Fruit fly (Drosophila melanogaster): ENCODE data around the gene CheA86a.

Gene CheA86a

dm6 chr3R:11172460-11173168 is 27.6 kb upstream of the CheA86a start, which contains the start of gene Ugt35A1:
TSS of gene Ugt35A1 (minus strand) at chr3R:11172664.
- TF ChIP-seq svp (GFP tag) (peak; percentile 42), Hr39 (GFP tag; optimal IDR thresholded peaks at IDR 0.05) (no peak), vri (GFP tag; optimal IDR thresholded peaks at IDR 0.05) (peak; percentile 75), CG6854 (GFP tag; optimal IDR thresholded peaks at IDR 0.05) (no peak), fkh (GFP tag; optimal IDR thresholded peaks at IDR 0.05) (peak; percentile 48), Ets96B (tag; optimal IDR thresholded peaks at IDR 0.05) (no peak), CG8319 (GFP tag; optimal IDR thresholded peaks at IDR 0.05) (no peak), CG7368 (GFP tag; optimal IDR thresholded peaks at IDR 0.05) (no peak), CG10631 (GFP tag; optimal IDR thresholded peaks at IDR 0.05) (no peak), CG32006 (GFP tag; optimal IDR thresholded peaks at IDR 0.05) (no peak)

- TF ChIP-seq CG11902 (GFP tag; optimal IDR thresholded peaks at IDR 0.05) (no peak), Lpt (GFP tag; optimal IDR thresholded peaks at IDR 0.05) (no peak), CG6792 (GFP tag; optimal IDR thresholded peaks at IDR 0.05) (no peak), Sox14 (GFP tag; optimal IDR thresholded peaks at IDR 0.05) (no peak), vri (GFP tag; optimal IDR thresholded peaks at IDR 0.05) (no peak)
Observed at dm6 chr3R:11170146-11170545, 25.1 kb upstream of the CheA86a start, which contains the start of gene Ugt35B1. TSS of gene Ugt35B1 (minus strand) at chr3R:11170246.

- TF ChIP-seq achi (GFP tag; optimal IDR thresholded peaks at IDR 0.05) (no peak), CG7368 (GFP tag; optimal IDR thresholded peaks at IDR 0.05) (no peak), CG34406 (GFP tag; optimal IDR thresholded peaks at IDR 0.05) (no peak), topi (GFP tag; optimal IDR thresholded peaks at IDR 0.05) (no peak), CG11294 (GFP tag; IDR thresholded peaks at IDR 0.05) (no peak), CG6792 (GFP tag; optimal IDR thresholded peaks at IDR 0.05) (no peak)
Observed at dm6 chr3R:11167931-11168465, 23.0 kb upstream of the CheA86a start, which contains the start of gene Ugt35E2. TSS of gene Ugt35E2 (minus strand) at chr3R:11167981.

dm6 chr3R:11165974-11166373 is 20.9 kb upstream of the CheA86a start, which contains the start of gene Ugt35E1:
TSS of gene Ugt35E1 (minus strand) at chr3R:11166074.
- no peak for TF ChIP-seq fkh (GFP tag; optimal IDR thresholded peaks at IDR 0.05)
- no peak for TF ChIP-seq CG6792 (GFP tag; optimal IDR thresholded peaks at IDR 0.05)
- TF ChIP-seq fd85E (GFP tag; optimal IDR thresholded peaks at IDR 0.05) = no peak
- no peak for TF ChIP-seq pdm3 (GFP tag; optimal IDR thresholded peaks at IDR 0.05)
- TF ChIP-seq achi (GFP tag; optimal IDR thresholded peaks at IDR 0.05) = no peak
- TF ChIP-seq esn (GFP tag; optimal IDR thresholded peaks at IDR 0.05) = no peak
- no peak for TF ChIP-seq lz (GFP tag; optimal IDR thresholded peaks at IDR 0.05)
- no peak for TF ChIP-seq CG4318 (GFP tag; optimal IDR thresholded peaks at IDR 0.05)
- no peak for TF ChIP-seq CG15336 (GFP tag; IDR thresholded peaks at IDR 0.05)
- TF ChIP-seq Eip78C (GFP tag) = no peak
- no peak for TF ChIP-seq CG11902 (GFP tag; optimal IDR thresholded peaks at IDR 0.05)
- no peak for TF ChIP-seq CG34406 (GFP tag; optimal IDR thresholded peaks at IDR 0.05)
- TF ChIP-seq eg (GFP tag; IDR thresholded peaks at IDR 0.05) = no peak
- no peak for TF ChIP-seq OdsH (GFP tag; optimal IDR thresholded peaks at IDR 0.05)
- no peak for TF ChIP-seq Hr39 (GFP tag; optimal IDR thresholded peaks at IDR 0.05)
- TF ChIP-seq spab (GFP tag; optimal IDR thresholded peaks at IDR 0.05) = no peak
- TF ChIP-seq Gug (GFP tag; IDR thresholded peaks at IDR 0.05) = no peak

- TF ChIP-seq svp (GFP tag) (peak; percentile 38), Hr38 (GFP tag; optimal IDR thresholded peaks at IDR 0.05) (no peak)
Observed at dm6 chr3R:11160907-11161306, 15.9 kb upstream of the CheA86a start, which contains the start of gene CG4757. TSS of gene CG4757 (plus strand) at chr3R:11161207.

- TF ChIP-seq eg (GFP tag; IDR thresholded peaks at IDR 0.05) = 0 out of 3 replicates have a peak, but pooled peaks have one; percentile 22
- TF ChIP-seq CG16779 (tag; optimal IDR thresholded peaks at IDR 0.05) = peak; percentile 2
- no peak for TF ChIP-seq salr (GFP tag; optimal IDR thresholded peaks at IDR 0.05)
- peak; percentile 27; the same call in 1 of the 3 replicates for TF ChIP-seq CG6163 (GFP tag; IDR thresholded peaks at IDR 0.05)
- TF ChIP-seq CG3919 (GFP tag; optimal IDR thresholded peaks at IDR 0.05) = peak; percentile 14
- peak; percentile 61 for TF ChIP-seq svp (GFP tag)
- TF ChIP-seq Gug (GFP tag; IDR thresholded peaks at IDR 0.05) = no peak
- peak; percentile 54 for TF ChIP-seq dsx (GFP tag; optimal IDR thresholded peaks at IDR 0.05; ENCODE audit: poor library complexity, severe bottlenecking)
- TF ChIP-seq Eip78C (GFP tag) = peak; percentile 40
- TF ChIP-seq vri (GFP tag; optimal IDR thresholded peaks at IDR 0.05) = peak; percentile 95
Observed at dm6 chr3R:11156858-11157257, 11.8 kb upstream of the CheA86a start, which contains the start of gene Ugt302C1. TSS of gene Ugt302C1 (plus strand) at chr3R:11157098.
